Worm (Caenorhabditis elegans) whole organism, L3 larva: ENCODE measurements around the gene cwf-19L2.
A peak's percentile ranks its signal among the peaks of the same experiment; 100 is the strongest.

ENCODE experiments used
- ama-1 ChIP-seq: fragments of 150-350 bp; optimal IDR thresholded peaks from 2 replicates; lab custom pipeline; 2018
- fos-1 ChIP-seq: fragments of 150-350 bp; optimal IDR thresholded peaks from 2 replicates; lab custom pipeline; 2014; ENCODE audit warnings: missing biosample characterization, missing genetic modification characterization
- hmg-11 ChIP-seq: sonication (generic microtip); optimal IDR thresholded peaks from 2 replicates; lab custom pipeline; 2016; ENCODE audit warnings: missing genetic modification characterization, missing compliant biosample characterization
- jun-1 ChIP-seq: fragments of 150-350 bp; optimal IDR thresholded peaks from 2 replicates; lab custom pipeline; 2014; ENCODE audit warnings: missing biosample characterization, missing genetic modification reagents, missing genetic modification characterization
- nhr-76 ChIP-seq: fragments of 150-350 bp; sonication (generic microtip); optimal IDR thresholded peaks from 5 replicates; lab custom pipeline; 2014; ENCODE audit warnings: missing biosample characterization, missing genetic modification characterization
- pqm-1 ChIP-seq: fragments of 150-350 bp; optimal IDR thresholded peaks from 2 replicates; lab custom pipeline; 2017; ENCODE audit warnings: missing biosample characterization, missing genetic modification characterization, inconsistent platforms
- snpc-4 ChIP-seq: fragments of 150-350 bp; optimal IDR thresholded peaks from 2 replicates; lab custom pipeline; 2014; ENCODE audit warnings: missing biosample characterization, missing genetic modification characterization
- unc-62 ChIP-seq: fragments of 150-350 bp; sonication (generic microtip); optimal IDR thresholded peaks from 4 replicates; lab custom pipeline; 2014; ENCODE audit warnings: missing biosample characterization, missing genetic modification reagents, missing genetic modification characterization

ce11 chrIII:7298045-7298444 lies 4.6 kb downstream of the cwf-19L2 start:
- TF ChIP-seq pqm-1 (tag; lab: Kevin White, UChicago) = no peak
- TF ChIP-seq unc-62 = no peak
- TF ChIP-seq fos-1 (tag; lab: Kevin White, UChicago) = no peak
- TF ChIP-seq hmg-11 (tag; lab: Kevin White, UChicago) = no peak
- TF ChIP-seq ama-1 (lab: Kevin White, UChicago) = peak; percentile 41
- TF ChIP-seq jun-1 (tag; lab: Kevin White, UChicago) = no peak
- TF ChIP-seq snpc-4 (tag; lab: Kevin White, UChicago) = no peak
- no peak for TF ChIP-seq nhr-76 (tag; lab: Kevin White, UChicago)
